Worm (Caenorhabditis elegans): ENCODE measurements around the gene T01C3.2.

- no peak for TF ChIP-seq nhr-12 (tag; optimal IDR thresholded peaks at IDR 0.05)
- no peak for TF ChIP-seq unc-62 (GFP tag; optimal IDR thresholded peaks at IDR 0.05)
- no peak for TF ChIP-seq nhr-76 (tag; optimal IDR thresholded peaks at IDR 0.05)
- TF ChIP-seq elt-3 (tag; optimal IDR thresholded peaks at IDR 0.05), result no peak
Observed at ce11 chrV:15023544-15023943, 32.6 kb downstream of the T01C3.2 start, which contains the start of gene F14H8.4.
